Worm (Caenorhabditis elegans) whole organism, L3 larva: ENCODE data around the gene fbxa-218.

ENCODE experiments used
- ZK546.5 ChIP-seq: sonication (generic microtip); optimal IDR thresholded peaks from 2 replicates; lab custom pipeline; 2017; ENCODE audit warnings: missing biosample characterization, missing genetic modification characterization
- aly-2 ChIP-seq: fragments of 150-350 bp; optimal IDR thresholded peaks from 2 replicates; lab custom pipeline; 2014; ENCODE audit warnings: missing biosample characterization, missing genetic modification characterization
- ceh-28 ChIP-seq: fragments of 150-350 bp; optimal IDR thresholded peaks from 2 replicates; lab custom pipeline; 2014; ENCODE audit warnings: missing biosample characterization, missing genetic modification reagents, missing genetic modification characterization
- ceh-82 ChIP-seq: fragments of 150-350 bp; optimal IDR thresholded peaks from 2 replicates; lab custom pipeline; 2014; ENCODE audit warnings: missing biosample characterization, missing genetic modification characterization
- ceh-9 ChIP-seq: sonication (generic microtip); optimal IDR thresholded peaks from 2 replicates; lab custom pipeline; 2018; ENCODE audit warnings: missing biosample characterization, missing genetic modification characterization
- daf-12 ChIP-seq: fragments of 150-350 bp; optimal IDR thresholded peaks from 2 replicates; lab custom pipeline; 2014; ENCODE audit warnings: missing biosample characterization, missing genetic modification reagents, missing genetic modification characterization
- egl-27 ChIP-seq: sonication (generic microtip); optimal IDR thresholded peaks from 4 replicates; lab custom pipeline; 2017; ENCODE audit warnings: missing biosample characterization, missing genetic modification reagents, missing genetic modification characterization
- egl-5 ChIP-seq: fragments of 150-350 bp; optimal IDR thresholded peaks from 2 replicates; lab custom pipeline; 2017; ENCODE audit warnings: missing biosample characterization, missing genetic modification reagents, missing genetic modification characterization, inconsistent platforms
- elt-1 ChIP-seq: fragments of 150-350 bp; optimal IDR thresholded peaks from 2 replicates; lab custom pipeline; 2014; ENCODE audit warnings: missing biosample characterization, missing genetic modification characterization
- elt-3 ChIP-seq, 3 experiments: fragments of 150-350 bp in 1 of 3; sonication (generic microtip) in 2 of 3; optimal IDR thresholded peaks; 2 replicates in 2 of 3; 4 replicates in 1 of 3; lab custom pipeline; 2014 to 2017; ENCODE audit warnings: missing biosample characterization in 3 of 3, missing genetic modification characterization in 3 of 3
- fkh-10 ChIP-seq: sonication (generic microtip); optimal IDR thresholded peaks from 2 replicates; lab custom pipeline; 2017; ENCODE audit warnings: missing biosample characterization, missing genetic modification reagents, missing genetic modification characterization
- fkh-2 ChIP-seq: fragments of 150-350 bp; optimal IDR thresholded peaks from 2 replicates; lab custom pipeline; 2014; ENCODE audit warnings: missing biosample characterization, missing genetic modification reagents, missing genetic modification characterization
- fos-1 ChIP-seq: fragments of 150-350 bp; optimal IDR thresholded peaks from 2 replicates; lab custom pipeline; 2014; ENCODE audit warnings: missing biosample characterization, missing genetic modification characterization
- lin-15B ChIP-seq: fragments of 150-350 bp; optimal IDR thresholded peaks from 2 replicates; lab custom pipeline; 2014; ENCODE audit warnings: missing biosample characterization, missing genetic modification characterization
- lin-39 ChIP-seq: fragments of 150-350 bp; optimal IDR thresholded peaks from 2 replicates; lab custom pipeline; 2018; ENCODE audit warnings: missing biosample characterization, missing genetic modification reagents, missing genetic modification characterization
- nfya-1 ChIP-seq: sonication (generic microtip); optimal IDR thresholded peaks from 2 replicates; lab custom pipeline; 2017; ENCODE audit warnings: missing genetic modification characterization, mild to moderate bottlenecking, missing compliant biosample characterization, antibody characterized with exemption, moderate library complexity; ENCODE audit not compliant: insufficient read depth
- nhr-12 ChIP-seq: fragments of 150-350 bp; optimal IDR thresholded peaks from 2 replicates; lab custom pipeline; 2014; ENCODE audit warnings: missing biosample characterization, missing genetic modification characterization
- nhr-23 ChIP-seq: fragments of 150-350 bp; optimal IDR thresholded peaks from 2 replicates; lab custom pipeline; 2014; ENCODE audit warnings: missing biosample characterization, missing genetic modification reagents, missing genetic modification characterization
- nhr-28 ChIP-seq: fragments of 150-350 bp; optimal IDR thresholded peaks from 2 replicates; lab custom pipeline; 2014; ENCODE audit warnings: missing biosample characterization, missing genetic modification characterization
- nhr-43 ChIP-seq: sonication (generic microtip); optimal IDR thresholded peaks from 2 replicates; lab custom pipeline; 2016; ENCODE audit warnings: mild to moderate bottlenecking, missing genetic modification characterization, missing compliant biosample characterization; ENCODE audit not compliant: poor library complexity, severe bottlenecking
- nhr-76 ChIP-seq: fragments of 150-350 bp; sonication (generic microtip); optimal IDR thresholded peaks from 5 replicates; lab custom pipeline; 2014; ENCODE audit warnings: missing biosample characterization, missing genetic modification characterization
- nhr-77 ChIP-seq: fragments of 150-350 bp; optimal IDR thresholded peaks from 2 replicates; lab custom pipeline; 2014; ENCODE audit warnings: missing biosample characterization, missing genetic modification characterization
- pha-4 ChIP-seq: fragments of 150-350 bp; optimal IDR thresholded peaks from 2 replicates; lab custom pipeline; 2014; ENCODE audit warnings: missing biosample characterization, missing genetic modification reagents, missing genetic modification characterization
- sea-2 ChIP-seq: fragments of 150-350 bp; sonication (generic microtip); optimal IDR thresholded peaks from 4 replicates; lab custom pipeline; 2014; ENCODE audit warnings: missing biosample characterization, missing genetic modification reagents, missing genetic modification characterization
- skn-1 ChIP-seq: fragments of 150-350 bp; optimal IDR thresholded peaks from 2 replicates; lab custom pipeline; 2014; ENCODE audit warnings: missing biosample characterization, missing genetic modification characterization
- snpc-4 ChIP-seq: fragments of 150-350 bp; optimal IDR thresholded peaks from 2 replicates; lab custom pipeline; 2014; ENCODE audit warnings: missing biosample characterization, missing genetic modification characterization
- tbx-2 ChIP-seq: sonication (generic microtip); optimal IDR thresholded peaks from 2 replicates; lab custom pipeline; 2016; ENCODE audit warnings: mild to moderate bottlenecking, missing genetic modification characterization, missing compliant biosample characterization
- unc-62 ChIP-seq: fragments of 150-350 bp; sonication (generic microtip); optimal IDR thresholded peaks from 4 replicates; lab custom pipeline; 2014; ENCODE audit warnings: missing biosample characterization, missing genetic modification reagents, missing genetic modification characterization
- zag-1 ChIP-seq: fragments of 150-350 bp; optimal IDR thresholded peaks from 2 replicates; lab custom pipeline; 2014; ENCODE audit warnings: missing biosample characterization, missing genetic modification characterization

fbxa-218 gene

ce11 chrIII:12424066-12424465 lies 12.2 kb upstream of the fbxa-218 start (continued):
- TF ChIP-seq lin-39 (tag; lab: Kevin White, UChicago) (no peak), snpc-4 (tag; lab: Kevin White, UChicago) (peak; percentile 42), ceh-28 (no peak), lin-15B (tag; lab: Kevin White, UChicago) (no peak), nhr-23 (tag; lab: Kevin White, UChicago) (no peak), fos-1 (tag; lab: Kevin White, UChicago) (no peak), ceh-82 (no peak)

- TF ChIP-seq nhr-28 (tag; lab: Kevin White, UChicago) (no peak), ceh-9 (tag; lab: Kevin White, UChicago) (no peak)
Observed at ce11 chrIII:12424663-12425062, 11.7 kb upstream of the fbxa-218 start.

ce11 chrIII:12425846-12426405 lies 10.4 kb upstream of the fbxa-218 start:
- TF ChIP-seq nhr-12 (tag; lab: Kevin White, UChicago) (no peak), sea-2 (GFP tag; lab: Kevin White, UChicago) (no peak), ceh-9 (tag; lab: Kevin White, UChicago) (no peak), nhr-76 (tag; lab: Kevin White, UChicago) (no peak), nhr-77 (tag; lab: Kevin White, UChicago) (no peak), fkh-2 (tag; lab: Kevin White, UChicago) (no peak), nhr-23 (tag; lab: Kevin White, UChicago) (no peak), elt-3 (tag; optimal IDR thresholded peaks at IDR 0.05; lab: Kevin White, UChicago) (no peak), skn-1 (tag; lab: Kevin White, UChicago) (no peak)

DNA sequence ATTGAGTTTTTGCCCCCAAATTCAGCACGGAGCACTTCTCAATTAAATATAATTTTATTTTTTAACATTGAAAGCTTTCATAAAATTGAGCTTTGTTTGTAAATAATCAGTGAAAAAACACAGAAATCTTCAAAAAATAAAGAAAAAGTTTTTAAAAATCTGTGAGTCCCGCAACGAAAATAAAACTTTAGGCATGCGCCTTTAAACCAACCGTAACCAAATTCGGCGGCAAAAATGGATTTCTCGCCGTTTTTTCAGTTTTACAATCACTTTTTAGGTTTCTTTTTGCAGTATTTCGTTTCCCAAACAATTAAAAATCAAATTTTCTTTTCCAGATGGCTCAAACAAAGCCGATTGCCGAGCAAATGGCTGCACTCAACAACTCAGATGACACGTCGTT lies 9.8 kb upstream of the fbxa-218 start, which contains the start of gene pie-1:
pie-1 (plus strand) TSS at position 336 of the 400 bp plus-strand sequence.
- TF ChIP-seq ceh-82 (no peak), aly-2 (tag; lab: Kevin White, UChicago) (no peak), sea-2 (GFP tag; lab: Kevin White, UChicago) (no peak), pha-4 (tag; lab: Kevin White, UChicago) (no peak), daf-12 (tag; lab: Kevin White, UChicago) (no peak), nfya-1 (tag; lab: Kevin White, UChicago) (no peak)

- TF ChIP-seq ceh-28 (no peak), elt-1 (peak; percentile 79), lin-15B (tag; lab: Kevin White, UChicago) (no peak)
Observed at ce11 chrIII:12427527-12428263, 8.6 kb upstream of the fbxa-218 start.

ce11 chrIII:12428264-12428627 lies 8.1 kb upstream of the fbxa-218 start:
- TF ChIP-seq egl-5 (tag; lab: Kevin White, UChicago) (no peak), unc-62 (GFP tag; lab: Kevin White, UChicago) (no peak), nhr-12 (tag; lab: Kevin White, UChicago) (no peak), ceh-82 (no peak), daf-12 (tag; lab: Kevin White, UChicago) (no peak), nhr-28 (tag; lab: Kevin White, UChicago) (no peak), tbx-2 (tag; lab: Kevin White, UChicago) (no peak), nfya-1 (tag; lab: Kevin White, UChicago) (no peak), nhr-43 (tag; lab: Kevin White, UChicago) (no peak), fkh-2 (tag; lab: Kevin White, UChicago) (no peak), fkh-10 (GFP tag; lab: Kevin White, UChicago) (no peak), ceh-28 (no peak), ceh-9 (tag; lab: Kevin White, UChicago) (no peak), egl-27 (no peak), zag-1 (no peak), ZK546.5 (tag; lab: Kevin White, UChicago) (no peak)
